Worm (Caenorhabditis elegans): ENCODE measurements around the gene gldi-6.

DNA sequence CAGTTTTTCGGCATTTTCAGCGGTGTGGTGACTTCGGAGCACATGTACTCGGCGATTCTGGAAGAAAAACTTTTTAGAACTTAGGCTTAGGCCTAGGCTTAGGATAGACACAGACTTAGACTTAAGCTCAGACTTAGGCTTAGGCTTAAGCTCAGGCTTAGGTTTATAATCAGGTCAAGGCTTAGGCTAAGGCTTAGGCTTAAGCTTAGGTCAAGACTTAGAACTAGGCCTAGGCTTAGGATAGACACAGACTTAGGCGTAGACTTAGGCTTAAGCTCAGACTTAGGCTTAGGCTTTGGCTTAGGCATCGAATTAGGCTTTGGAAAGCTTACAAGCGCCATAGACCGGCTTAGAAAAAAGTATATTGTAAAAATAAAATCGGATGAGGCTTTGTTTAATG, 29.8 kb downstream of the gldi-6 start:
- TF ChIP-seq lin-15B (tag; optimal IDR thresholded peaks at IDR 0.05) (no peak), alr-1 (tag; optimal IDR thresholded peaks at IDR 0.05; ENCODE audit: borderline replicate concordance) (no peak), nhr-90 (tag; optimal IDR thresholded peaks at IDR 0.05; ENCODE audit: poor library complexity) (no peak), lsy-2 (tag; optimal IDR thresholded peaks at IDR 0.05) (no peak), ztf-11 (tag; optimal IDR thresholded peaks at IDR 0.05) (no peak), pqm-1 (tag; optimal IDR thresholded peaks at IDR 0.05) (no peak), sox-4 (tag; optimal IDR thresholded peaks at IDR 0.05) (no peak), irx-1 (tag; optimal IDR thresholded peaks at IDR 0.05) (no peak)

Data from whole organism, L1 larva.